Worm (Caenorhabditis elegans): Measurements from ENCODE around the gene inx-11.

DNA sequence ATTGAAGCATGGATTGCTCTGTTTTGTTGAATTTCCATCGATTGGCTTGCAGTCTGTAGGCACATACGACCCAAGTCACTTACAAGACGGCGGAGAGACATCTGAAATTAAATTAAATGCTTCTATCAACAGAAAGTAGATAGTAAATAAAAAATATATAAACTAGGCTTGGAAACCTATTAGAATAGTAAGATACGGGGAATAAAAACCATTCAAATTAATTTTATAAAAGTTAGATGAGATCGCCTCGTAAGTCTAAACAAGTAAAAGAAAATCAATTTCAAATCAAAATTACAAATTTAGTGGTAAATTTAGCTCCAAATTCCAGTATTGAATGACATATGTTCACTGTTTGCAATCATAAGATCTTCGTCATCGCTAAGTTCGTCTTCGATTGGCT is 7.5 kb downstream of the inx-11 start, which contains the start of gene mrps-11:
- TF ChIP-seq ZK546.5 (tag; optimal IDR thresholded peaks at IDR 0.05) (no peak), C34F6.9 (tag; optimal IDR thresholded peaks at IDR 0.05) (no peak), nhr-25 (tag; optimal IDR thresholded peaks at IDR 0.05) (no peak), ztf-4 (tag; optimal IDR thresholded peaks at IDR 0.05) (no peak), sma-3 (GFP tag; optimal IDR thresholded peaks at IDR 0.05) (no peak), aly-2 (tag; optimal IDR thresholded peaks at IDR 0.05) (no peak), nhr-23 (tag; optimal IDR thresholded peaks at IDR 0.05) (no peak)
